Worm (Caenorhabditis elegans) whole organism, late embryonic: Measurements from ENCODE around the gene srt-55.

Experiments used
- C38D4.7 ChIP-seq: fragments of 200-800 bp; sonication (Bioruptor generic); optimal IDR thresholded peaks from 2 replicates; lab custom pipeline; 2018; ENCODE audit warnings: mild to moderate bottlenecking, missing genetic modification characterization, moderate library complexity, missing compliant biosample characterization
- F13H6.1 ChIP-seq: sonication (generic microtip); optimal IDR thresholded peaks from 2 replicates; lab custom pipeline; 2016; ENCODE audit warnings: missing genetic modification characterization, missing compliant biosample characterization
- ahr-1 ChIP-seq: sonication (generic microtip); optimal IDR thresholded peaks from 2 replicates; lab custom pipeline; 2016; ENCODE audit warnings: missing genetic modification characterization, missing compliant biosample characterization
- ama-1 ChIP-seq: fragments of 150-350 bp; optimal IDR thresholded peaks from 2 replicates; lab custom pipeline; 2014
- ceh-19 ChIP-seq: fragments of 200-800 bp; sonication (Bioruptor generic); optimal IDR thresholded peaks from 2 replicates; lab custom pipeline; 2018; ENCODE audit warnings: mild to moderate bottlenecking, missing genetic modification characterization, missing compliant biosample characterization
- ceh-24 ChIP-seq: sonication (generic microtip); optimal IDR thresholded peaks from 2 replicates; lab custom pipeline; 2016; ENCODE audit warnings: mild to moderate bottlenecking, missing genetic modification characterization, missing compliant biosample characterization
- ceh-30 ChIP-seq: fragments of 150-350 bp; optimal IDR thresholded peaks from 2 replicates; lab custom pipeline; 2014; ENCODE audit warnings: missing biosample characterization, missing genetic modification characterization
- ceh-31 ChIP-seq: sonication (generic microtip); optimal IDR thresholded peaks from 2 replicates; lab custom pipeline; 2016; ENCODE audit warnings: missing genetic modification characterization, missing compliant biosample characterization
- ceh-34 ChIP-seq: sonication (generic microtip); optimal IDR thresholded peaks from 2 replicates; lab custom pipeline; 2016; ENCODE audit warnings: mild to moderate bottlenecking, missing genetic modification characterization, missing compliant biosample characterization
- ceh-45 ChIP-seq: fragments of 200-800 bp; sonication (Bioruptor generic); IDR thresholded peaks from 2 replicates; pipeline ENCODE4 v1.3.6; 2022; ENCODE audit warnings: missing genetic modification reagents, missing genetic modification characterization, missing compliant biosample characterization
- ceh-9 ChIP-seq: sonication (generic microtip); optimal IDR thresholded peaks from 2 replicates; lab custom pipeline; 2016; ENCODE audit warnings: mild to moderate bottlenecking, missing genetic modification characterization, inconsistent platforms, missing compliant biosample characterization
- che-1 ChIP-seq: sonication (generic microtip); optimal IDR thresholded peaks from 2 replicates; lab custom pipeline; 2016; ENCODE audit warnings: mild to moderate bottlenecking, missing genetic modification characterization, missing compliant biosample characterization
- dve-1 ChIP-seq: sonication (generic microtip); optimal IDR thresholded peaks from 2 replicates; lab custom pipeline; 2017; ENCODE audit warnings: antibody characterized with exemption, mild to moderate bottlenecking, missing genetic modification characterization, missing compliant biosample characterization
- elt-2 ChIP-seq: sonication (generic microtip); optimal IDR thresholded peaks from 2 replicates; lab custom pipeline; 2016; ENCODE audit warnings: missing genetic modification reagents, missing genetic modification characterization, missing compliant biosample characterization
- elt-4 ChIP-seq: sonication (generic microtip); optimal IDR thresholded peaks from 2 replicates; lab custom pipeline; 2016; ENCODE audit warnings: missing genetic modification characterization, missing compliant biosample characterization
- ets-4 ChIP-seq: sonication (generic microtip); optimal IDR thresholded peaks from 2 replicates; lab custom pipeline; 2016; ENCODE audit warnings: missing genetic modification characterization, missing compliant biosample characterization
- eyg-1 ChIP-seq: sonication (generic microtip); optimal IDR thresholded peaks from 2 replicates; lab custom pipeline; 2016; ENCODE audit warnings: missing genotype, missing genetic modification characterization, missing compliant biosample characterization
- fax-1 ChIP-seq: sonication (generic microtip); optimal IDR thresholded peaks from 2 replicates; lab custom pipeline; 2016; ENCODE audit warnings: missing genotype, missing genetic modification characterization, missing compliant biosample characterization
- fkh-10 ChIP-seq: fragments of 150-350 bp; optimal IDR thresholded peaks from 2 replicates; lab custom pipeline; 2014; ENCODE audit warnings: missing biosample characterization, missing genetic modification reagents, missing genetic modification characterization
- gmeb-2 ChIP-seq: sonication (generic microtip); optimal IDR thresholded peaks from 2 replicates; lab custom pipeline; 2016; ENCODE audit warnings: missing genetic modification characterization, inconsistent platforms, missing compliant biosample characterization
- hlh-13 ChIP-seq: fragments of 200-800 bp; sonication (Bioruptor generic); optimal IDR thresholded peaks from 2 replicates; lab custom pipeline; 2018; ENCODE audit warnings: mild to moderate bottlenecking, missing genetic modification characterization, missing compliant biosample characterization
- hlh-15 ChIP-seq: sonication (generic microtip); optimal IDR thresholded peaks from 2 replicates; lab custom pipeline; 2016; ENCODE audit warnings: missing genetic modification characterization, missing compliant biosample characterization
- hlh-6 ChIP-seq: sonication (generic microtip); optimal IDR thresholded peaks from 2 replicates; lab custom pipeline; 2016; ENCODE audit warnings: missing genotype, missing genetic modification characterization, missing compliant biosample characterization
- hlh-8 ChIP-seq: sonication (generic microtip); optimal IDR thresholded peaks from 2 replicates; lab custom pipeline; 2016; ENCODE audit warnings: missing genotype, missing genetic modification characterization, missing compliant biosample characterization
- lim-6 ChIP-seq: sonication (generic microtip); optimal IDR thresholded peaks from 2 replicates; lab custom pipeline; 2016; ENCODE audit warnings: missing genetic modification characterization, missing compliant biosample characterization
- lin-11 ChIP-seq: fragments of 200-800 bp; sonication (Bioruptor generic); optimal IDR thresholded peaks from 2 replicates; lab custom pipeline; 2018; ENCODE audit warnings: mild to moderate bottlenecking, missing genetic modification characterization, missing compliant biosample characterization
- madf-2 ChIP-seq: sonication (generic microtip); optimal IDR thresholded peaks from 2 replicates; lab custom pipeline; 2017; ENCODE audit warnings: missing genetic modification characterization, missing compliant biosample characterization
- mec-3 ChIP-seq: sonication (generic microtip); optimal IDR thresholded peaks from 2 replicates; lab custom pipeline; 2016; ENCODE audit warnings: borderline replicate concordance, missing genetic modification characterization, missing compliant biosample characterization
- nfya-1 ChIP-seq: sonication (generic microtip); optimal IDR thresholded peaks from 2 replicates; lab custom pipeline; 2017; ENCODE audit warnings: missing genetic modification characterization, mild to moderate bottlenecking, missing compliant biosample characterization, antibody characterized with exemption, moderate library complexity
- nhr-232 ChIP-seq: sonication (generic microtip); optimal IDR thresholded peaks from 2 replicates; lab custom pipeline; 2016; ENCODE audit warnings: missing genetic modification characterization, missing compliant biosample characterization
- npax-4 ChIP-seq: sonication (generic microtip); optimal IDR thresholded peaks from 2 replicates; lab custom pipeline; 2016; ENCODE audit warnings: missing genetic modification characterization, missing compliant biosample characterization
- odd-2 ChIP-seq: sonication (generic microtip); optimal IDR thresholded peaks from 2 replicates; lab custom pipeline; 2017; ENCODE audit warnings: antibody characterized with exemption, mild to moderate bottlenecking, missing genetic modification characterization, missing compliant biosample characterization
- pag-3 ChIP-seq: sonication (generic microtip); optimal IDR thresholded peaks from 2 replicates; lab custom pipeline; 2016; ENCODE audit warnings: missing compliant biosample characterization, missing genetic modification characterization, borderline replicate concordance
- pat-9 ChIP-seq: fragments of 200-800 bp; sonication (Bioruptor generic); optimal IDR thresholded peaks from 2 replicates; lab custom pipeline; 2018; ENCODE audit warnings: mild to moderate bottlenecking, missing genetic modification characterization, moderate library complexity, missing compliant biosample characterization
- pax-1 ChIP-seq: fragments of 150-350 bp; optimal IDR thresholded peaks from 2 replicates; lab custom pipeline; 2014; ENCODE audit warnings: missing biosample characterization, missing genetic modification characterization
- pha-2 ChIP-seq: sonication (generic microtip); optimal IDR thresholded peaks from 2 replicates; lab custom pipeline; 2017; ENCODE audit warnings: mild to moderate bottlenecking, missing genetic modification characterization, missing compliant biosample characterization
- pha-4 ChIP-seq: fragments of 150-350 bp; optimal IDR thresholded peaks from 2 replicates; lab custom pipeline; 2018; ENCODE audit warnings: missing biosample characterization, missing genetic modification reagents, missing genetic modification characterization
- pros-1 ChIP-seq: fragments of 150-350 bp; optimal IDR thresholded peaks from 2 replicates; lab custom pipeline; 2014; ENCODE audit warnings: missing biosample characterization, missing genetic modification reagents, missing genetic modification characterization
- sdc-2 ChIP-seq: sonication (generic microtip); optimal IDR thresholded peaks from 2 replicates; lab custom pipeline; 2016; ENCODE audit warnings: missing genotype, missing genetic modification characterization, missing compliant biosample characterization
- tbx-2 ChIP-seq: sonication (generic microtip); optimal IDR thresholded peaks from 2 replicates; lab custom pipeline; 2016; ENCODE audit warnings: missing genetic modification characterization, missing compliant biosample characterization
- ttx-3 ChIP-seq: sonication (generic microtip); optimal IDR thresholded peaks from 2 replicates; lab custom pipeline; 2016; ENCODE audit warnings: missing genetic modification reagents, missing genetic modification characterization, missing compliant biosample characterization
- unc-3 ChIP-seq, 2 experiments: fragments of 200-800 bp in 1 of 2; sonication (Bioruptor generic) in 1 of 2; sonication (generic microtip) in 1 of 2; conservative IDR thresholded peaks in 1 of 2; optimal IDR thresholded peaks in 1 of 2; 2 replicates each; pipeline versions ENCODE4 v1.3.6 to Lab custom; 2016 to 2022; ENCODE audit warnings: missing compliant biosample characterization in 2 of 2, missing genetic modification characterization in 2 of 2, missing genetic modification reagents in 1 of 2
- unc-55 ChIP-seq: sonication (generic microtip); optimal IDR thresholded peaks from 2 replicates; lab custom pipeline; 2017; ENCODE audit warnings: missing biosample characterization, missing genetic modification reagents, missing genetic modification characterization
- zip-5 ChIP-seq: sonication (generic microtip); optimal IDR thresholded peaks from 2 replicates; lab custom pipeline; 2016; ENCODE audit warnings: missing genetic modification characterization, missing compliant biosample characterization
- ztf-16 ChIP-seq: sonication (generic microtip); optimal IDR thresholded peaks from 2 replicates; lab custom pipeline; 2017; ENCODE audit warnings: missing genetic modification characterization, missing compliant biosample characterization

The srt-55 gene

DNA sequence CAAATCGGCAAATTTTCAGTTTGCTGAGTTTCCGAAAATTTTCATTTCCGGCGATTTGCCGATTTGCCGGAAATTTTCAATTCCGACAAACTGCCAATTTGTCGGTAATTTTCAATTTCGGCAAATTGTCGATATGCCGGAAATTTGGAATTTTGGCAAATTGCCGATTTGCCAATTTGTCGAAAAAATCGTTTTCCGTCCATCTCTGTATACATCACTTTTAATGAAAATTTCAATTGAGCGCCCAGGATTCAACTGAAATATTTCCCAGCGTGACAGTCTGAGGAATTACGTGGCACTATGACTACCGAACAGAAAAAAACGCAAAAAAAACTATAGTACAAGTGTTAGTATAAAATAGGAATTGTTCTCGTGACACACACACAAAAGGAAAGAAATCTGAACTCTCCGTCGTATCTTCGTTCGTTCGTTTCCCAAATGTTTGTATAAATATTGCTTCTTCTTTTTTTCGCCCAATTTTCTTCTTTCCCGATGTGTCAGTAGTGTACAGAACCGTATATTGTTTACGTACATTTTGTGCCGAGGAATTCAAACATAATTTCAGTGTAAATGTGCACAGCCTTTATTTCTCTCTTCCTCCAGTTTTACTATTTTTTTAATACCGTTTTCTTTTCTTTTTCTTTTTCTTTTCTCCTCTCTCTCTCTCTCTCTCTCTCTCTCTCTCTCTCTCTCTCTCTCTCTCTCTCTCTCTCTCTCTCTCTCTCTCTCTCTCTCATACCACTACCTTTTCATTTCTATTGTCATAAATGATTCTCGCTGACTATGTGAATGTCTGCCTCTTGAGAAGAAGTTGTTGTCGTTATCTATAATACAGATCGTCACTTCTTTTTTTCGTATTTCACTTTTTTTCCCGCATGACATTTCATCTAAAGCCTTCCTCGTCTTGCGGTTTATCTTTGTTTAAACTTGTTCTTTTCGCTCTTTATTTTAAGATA lies 26.5 kb upstream of the srt-55 start:
- TF ChIP-seq dve-1 (tag; lab: Kevin White, UChicago) (peak; percentile 15), gmeb-2 (no peak)

DNA sequence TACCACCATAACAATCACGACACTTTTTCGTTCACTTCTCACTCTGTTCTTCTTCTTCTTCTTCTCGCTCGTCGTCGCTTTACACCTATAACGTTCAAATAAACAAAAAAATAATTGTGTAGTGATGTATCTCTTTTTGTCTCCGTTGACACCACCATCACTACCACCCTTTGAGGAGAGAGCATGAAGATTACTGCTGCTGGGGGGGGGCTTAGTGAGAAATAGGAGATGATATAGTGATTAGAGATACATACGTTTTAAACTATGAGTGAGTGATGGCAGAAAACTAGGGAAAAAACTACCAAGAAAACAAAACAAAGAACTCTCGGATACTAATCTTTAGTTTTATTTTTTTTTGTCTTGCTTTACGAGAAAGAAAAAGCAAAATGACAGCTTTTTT lies 20.1 kb upstream of the srt-55 start:
- TF ChIP-seq nhr-232 (tag; lab: Kevin White, UChicago) (no peak), pha-4 (tag; lab: Kevin White, UChicago) (no peak), pros-1 (no peak), ama-1 (lab: Kevin White, UChicago) (no peak), che-1 (tag; lab: Kevin White, UChicago) (no peak), madf-2 (no peak), pha-2 (no peak), hlh-15 (tag; lab: Kevin White, UChicago) (no peak), ceh-24 (tag; lab: Kevin White, UChicago) (no peak), mec-3 (tag; lab: Kevin White, UChicago) (no peak), ttx-3 (tag; lab: Kevin White, UChicago) (no peak), ceh-9 (tag; lab: Kevin White, UChicago) (no peak), ceh-19 (GFP tag; lab: Kevin White, UChicago) (no peak), elt-2 (tag; lab: Kevin White, UChicago) (no peak)
- TF ChIP-seq, all 69 proteins: peak for 0

DNA sequence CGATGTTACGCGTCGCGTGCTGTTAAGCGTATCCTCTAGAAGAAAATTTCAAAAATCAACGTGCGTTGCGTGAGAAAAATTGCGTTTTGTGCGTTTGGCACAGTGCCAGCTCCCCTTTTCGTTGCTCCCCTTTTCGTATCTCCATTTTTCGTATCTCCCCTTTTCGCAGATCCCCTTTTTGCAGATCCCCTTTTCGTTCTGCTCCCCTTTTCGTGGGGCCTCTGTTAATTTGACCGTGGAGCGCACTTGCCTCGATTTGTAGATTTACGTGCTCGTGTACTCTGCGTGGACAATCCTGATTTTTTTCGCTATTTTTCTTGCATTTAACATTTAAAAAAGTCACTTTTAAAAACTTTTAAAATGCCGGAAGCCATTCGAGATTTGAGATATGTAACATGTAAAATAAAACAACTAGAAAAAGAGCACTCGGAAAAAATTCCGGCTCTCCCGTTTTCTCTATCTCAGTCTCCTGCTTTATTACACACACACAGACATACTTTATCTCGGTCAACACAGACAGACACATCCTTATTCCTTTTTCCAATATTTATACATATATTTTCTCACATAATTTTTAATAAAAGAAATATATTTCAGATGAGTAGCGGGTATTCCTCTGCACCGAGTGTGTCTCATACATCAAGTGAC lies 17.4 kb upstream of the srt-55 start, which contains the start of gene ttll-4:
Gene ttll-4 (plus strand): TSS at position 598 of the 648 bp plus-strand sequence.
- TF ChIP-seq fkh-10 (GFP tag; lab: Kevin White, UChicago) (no peak), nfya-1 (tag; lab: Kevin White, UChicago) (peak; percentile 15), hlh-8 (tag; lab: Kevin White, UChicago) (peak; percentile 71), pag-3 (tag; lab: Kevin White, UChicago) (peak; percentile 78), zip-5 (tag; lab: Kevin White, UChicago) (peak; percentile 51), ceh-34 (tag; lab: Kevin White, UChicago) (peak; percentile 78), nhr-232 (tag; lab: Kevin White, UChicago) (no peak), fax-1 (peak; percentile 79), elt-4 (tag; lab: Kevin White, UChicago) (no peak), ceh-31 (tag; lab: Kevin White, UChicago) (peak; percentile 96), unc-3 (GFP tag; conservative IDR thresholded peaks at IDR 0.05; lab: Robert Waterston, UW) (no peak), unc-3 (tag; optimal IDR thresholded peaks at IDR 0.05; lab: Kevin White, UChicago) (peak; percentile 46), pha-4 (tag; lab: Kevin White, UChicago) (no peak), F13H6.1 (tag; lab: Kevin White, UChicago) (peak; percentile 47), ceh-30 (no peak), ama-1 (lab: Kevin White, UChicago) (no peak), eyg-1 (tag; lab: Kevin White, UChicago) (no peak), npax-4 (tag; lab: Kevin White, UChicago) (no peak), odd-2 (tag; lab: Kevin White, UChicago) (no peak), lim-6 (tag; lab: Kevin White, UChicago) (peak; percentile 59), hlh-13 (GFP tag; lab: Kevin White, UChicago) (no peak), lin-11 (tag; lab: Kevin White, UChicago) (no peak), pat-9 (tag; lab: Kevin White, UChicago) (no peak), ttx-3 (tag; lab: Kevin White, UChicago) (peak; percentile 4), tbx-2 (tag; lab: Kevin White, UChicago) (peak; percentile 91), hlh-6 (tag; lab: Kevin White, UChicago) (no peak), ets-4 (tag; lab: Kevin White, UChicago) (peak; percentile 63), C38D4.7 (GFP tag; lab: Kevin White, UChicago) (no peak), elt-2 (tag; lab: Kevin White, UChicago) (no peak), sdc-2 (tag; lab: Kevin White, UChicago) (peak; percentile 26), unc-55 (GFP tag; lab: Kevin White, UChicago) (no peak), pax-1 (no peak), pha-2 (no peak), ceh-45 (GFP tag; lab: Robert Waterston, UW) (no peak), che-1 (tag; lab: Kevin White, UChicago) (no peak), hlh-15 (tag; lab: Kevin White, UChicago) (no peak), ztf-16 (no peak), ahr-1 (tag; lab: Kevin White, UChicago) (peak; percentile 58)
